Worm (Caenorhabditis elegans): ENCODE data around the gene kin-19.

DNA sequence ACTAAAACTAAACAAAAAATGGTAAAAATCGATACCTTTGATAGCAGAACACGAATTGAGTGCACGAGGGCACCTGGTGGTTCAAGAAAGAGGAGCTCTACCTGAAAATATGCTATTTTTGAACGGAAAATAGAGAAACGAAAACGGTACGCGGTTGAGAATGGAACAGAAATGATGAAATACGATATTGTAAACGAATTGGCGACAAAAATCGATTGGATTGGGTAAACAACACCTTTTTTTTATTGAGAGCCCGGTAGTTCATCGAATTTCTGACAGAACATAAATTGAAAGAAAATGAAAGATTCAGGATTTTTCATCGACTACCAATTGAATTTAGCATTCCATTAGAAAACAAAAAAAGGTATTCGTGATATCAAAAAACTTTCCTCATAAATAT is at the start of gene kin-19:
- TF ChIP-seq nhr-77 (tag; optimal IDR thresholded peaks at IDR 0.05) (no peak), snpc-4 (tag; optimal IDR thresholded peaks at IDR 0.05) (no peak), ztf-11 (tag; optimal IDR thresholded peaks at IDR 0.05) (no peak), nhr-237 (tag; optimal IDR thresholded peaks at IDR 0.05) (no peak), unc-62 (GFP tag; optimal IDR thresholded peaks at IDR 0.05) (no peak), R02D3.7 (tag; optimal IDR thresholded peaks at IDR 0.05) (no peak), jun-1 (tag; optimal IDR thresholded peaks at IDR 0.05) (no peak), ceh-82 (tag; optimal IDR thresholded peaks at IDR 0.05) (no peak), mdl-1 (tag; optimal IDR thresholded peaks at IDR 0.05) (no peak)

Measured in whole organism, L3 larva.